Fruit fly (Drosophila melanogaster): Measurements from ENCODE around the gene CG4069.
A peak's percentile ranks its signal among the peaks of the same experiment; 100 is the strongest.

CG4069 gene

dm6 chr3L:12507571-12507970 lies 29.5 kb downstream of the CG4069 start, which contains the start of gene CG10654 (continued):
- peak; percentile 41 for TF ChIP-seq Fer1 (GFP tag; optimal IDR thresholded peaks at IDR 0.05)
- TF ChIP-seq CG34376 (GFP tag; optimal IDR thresholded peaks at IDR 0.05): peak; percentile 45
- TF ChIP-seq fd102C (GFP tag; optimal IDR thresholded peaks at IDR 0.05): no peak
- peak; percentile 7 for TF ChIP-seq MESR4 (GFP tag; optimal IDR thresholded peaks at IDR 0.05)
- peak; percentile 51 for TF ChIP-seq sens (GFP tag)
- peak; percentile 4 for TF ChIP-seq CG6683 (GFP tag; optimal IDR thresholded peaks at IDR 0.05)

- TF ChIP-seq knrl (GFP tag; IDR thresholded peaks at IDR 0.05; ENCODE audit: partially characterized antibody): no peak
- no peak for TF ChIP-seq CG12769 (tag; optimal IDR thresholded peaks at IDR 0.05)
- no peak for TF ChIP-seq slou (GFP tag; optimal IDR thresholded peaks at IDR 0.05)
- no peak for TF ChIP-seq BtbVII (GFP tag; optimal IDR thresholded peaks at IDR 0.05)
- no peak for TF ChIP-seq hbn (GFP tag; IDR thresholded peaks at IDR 0.05; ENCODE audit: partially characterized antibody)
- no peak for TF ChIP-seq ken (GFP tag; IDR thresholded peaks at IDR 0.05)
- TF ChIP-seq CG30431 (GFP tag; optimal IDR thresholded peaks at IDR 0.05): no peak
- no peak for TF ChIP-seq ERR (GFP tag; optimal IDR thresholded peaks at IDR 0.05)
- TF ChIP-seq CG16813 (GFP tag; IDR thresholded peaks at IDR 0.05; ENCODE audit: partially characterized antibody): 0 out of 3 replicates have a peak, but pooled peaks have one; percentile 21
- no peak for TF ChIP-seq jigr1 (GFP tag; IDR thresholded peaks at IDR 0.05)
- no peak for TF ChIP-seq Eip74EF (GFP tag; optimal IDR thresholded peaks at IDR 0.05)
- no peak for TF ChIP-seq CG7839 (tag; optimal IDR thresholded peaks at IDR 0.05)
- TF ChIP-seq CG10209 (GFP tag; optimal IDR thresholded peaks at IDR 0.05): no peak
- no peak for TF ChIP-seq NC2β (GFP tag; optimal IDR thresholded peaks at IDR 0.05)
- no peak for TF ChIP-seq CG1233 (GFP tag; optimal IDR thresholded peaks at IDR 0.05)
- no peak for TF ChIP-seq klu (GFP tag; IDR thresholded peaks at IDR 0.05)
- TF ChIP-seq slbo (GFP tag; IDR thresholded peaks at IDR 0.05): no peak
- no peak for TF ChIP-seq CG5245 (GFP tag; optimal IDR thresholded peaks at IDR 0.05)
- no peak for TF ChIP-seq CG6254 (GFP tag; optimal IDR thresholded peaks at IDR 0.05)
- no peak for TF ChIP-seq CG8924 (tag; optimal IDR thresholded peaks at IDR 0.05)
- no peak for TF ChIP-seq schlank (tag; optimal IDR thresholded peaks at IDR 0.05)
- no peak for TF ChIP-seq emc (GFP tag; optimal IDR thresholded peaks at IDR 0.05)
- peak; percentile 68 for TF ChIP-seq sug (tag; optimal IDR thresholded peaks at IDR 0.05)
- no peak for TF ChIP-seq CG11696 (GFP tag; IDR thresholded peaks at IDR 0.05)
- TF ChIP-seq otp (GFP tag; IDR thresholded peaks at IDR 0.05): no peak
- TF ChIP-seq CG11695 (GFP tag; IDR thresholded peaks at IDR 0.05): no peak
- TF ChIP-seq Antp (GFP tag; optimal IDR thresholded peaks at IDR 0.05): no peak
- no peak for TF ChIP-seq CG7556 (GFP tag; optimal IDR thresholded peaks at IDR 0.05)
- no peak for TF ChIP-seq Chrac-16 (GFP tag; optimal IDR thresholded peaks at IDR 0.05)
- no peak for TF ChIP-seq Elba2 (GFP tag; optimal IDR thresholded peaks at IDR 0.05)
- TF ChIP-seq CG6272 (GFP tag; IDR thresholded peaks at IDR 0.05): no peak
- TF ChIP-seq CG12942 (GFP tag; optimal IDR thresholded peaks at IDR 0.05): no peak
- no peak for TF ChIP-seq Stat92E (GFP tag; optimal IDR thresholded peaks at IDR 0.05)
- TF ChIP-seq CG6854 (GFP tag; optimal IDR thresholded peaks at IDR 0.05): no peak
- TF ChIP-seq phol (tag; optimal IDR thresholded peaks at IDR 0.05): no peak
- TF ChIP-seq pnt (GFP tag; optimal IDR thresholded peaks at IDR 0.05): no peak
- TF ChIP-seq grn (GFP tag; optimal IDR thresholded peaks at IDR 0.05): peak; percentile 95
- no peak for TF ChIP-seq CG13296 (GFP tag; optimal IDR thresholded peaks at IDR 0.05)
- no peak for TF ChIP-seq CG9609 (GFP tag; optimal IDR thresholded peaks at IDR 0.05)
- no peak for TF ChIP-seq pros (GFP tag; optimal IDR thresholded peaks at IDR 0.05)
- TF ChIP-seq CG17186 (GFP tag; optimal IDR thresholded peaks at IDR 0.05): no peak
- TF ChIP-seq CG1024 (GFP tag; IDR thresholded peaks at IDR 0.05): no peak
- TF ChIP-seq nau (GFP tag; optimal IDR thresholded peaks at IDR 0.05): no peak
Observed at dm6 chr3L:12506963-12507552, 30.1 kb downstream of the CG4069 start.
